Fruit fly (Drosophila melanogaster) whole organism, adult: Measurements from ENCODE around the gene Hsc70-3.

Experiments used
- CG11617 ChIP-seq: fragments of 200-800 bp; sonication (Bioruptor generic); optimal IDR thresholded peaks from 2 replicates; lab custom pipeline; 2017; ENCODE audit warnings: mild to moderate bottlenecking, missing biosample characterization, missing genetic modification reagents, missing genetic modification characterization
- CG1620 ChIP-seq: fragments of 200-800 bp; sonication (Bioruptor generic); optimal IDR thresholded peaks from 2 replicates; lab custom pipeline; 2016; ENCODE audit warnings: missing biosample characterization, missing genetic modification characterization
- CG33017 ChIP-seq: fragments of 200-800 bp; sonication (Bioruptor generic); optimal IDR thresholded peaks from 2 replicates; lab custom pipeline; 2018; ENCODE audit warnings: missing biosample characterization, mild to moderate bottlenecking, missing genetic modification characterization, moderate library complexity
- Crg-1 ChIP-seq: fragments of 200-800 bp; sonication (Bioruptor generic); optimal IDR thresholded peaks from 2 replicates; lab custom pipeline; 2016; ENCODE audit warnings: missing biosample characterization, missing genetic modification characterization
- Hr96 ChIP-seq: fragments of 200-800 bp; sonication (Bioruptor generic); optimal IDR thresholded peaks from 2 replicates; lab custom pipeline; 2016; ENCODE audit warnings: missing biosample characterization, missing genetic modification characterization
- cic ChIP-seq: fragments of 200-800 bp; sonication (Bioruptor generic); optimal IDR thresholded peaks from 2 replicates; lab custom pipeline; 2017; ENCODE audit warnings: missing biosample characterization, mild to moderate bottlenecking, missing genetic modification characterization, moderate library complexity
- kay ChIP-seq: fragments of 200-800 bp; sonication (Bioruptor generic); peaks from one replicate; lab custom pipeline; 2016; ENCODE audit warnings: missing biosample characterization, missing genetic modification characterization, borderline replicate concordance
- ovo ChIP-seq: fragments of 200-800 bp; sonication (Bioruptor generic); optimal IDR thresholded peaks from 2 replicates; lab custom pipeline; 2016; ENCODE audit warnings: missing biosample characterization, missing genetic modification characterization

dm6 chrX:11818047-11818766 is 11.3 kb upstream of the Hsc70-3 start:
- TF ChIP-seq CG11617 (GFP tag; lab: Kevin White, UChicago): peak; percentile 93
- peak; percentile 90 for TF ChIP-seq kay (GFP tag; lab: Kevin White, UChicago)
- peak; percentile 82 for TF ChIP-seq CG1620 (GFP tag; lab: Kevin White, UChicago)
- peak; percentile 93 for TF ChIP-seq Hr96
- peak; percentile 75 for TF ChIP-seq Crg-1 (GFP tag; lab: Kevin White, UChicago)
- peak; percentile 89 for TF ChIP-seq CG33017 (tag; lab: Kevin White, UChicago)
- peak; percentile 64 for TF ChIP-seq ovo (GFP tag; lab: Kevin White, UChicago)
- peak; percentile 68 for TF ChIP-seq cic (GFP tag; lab: Kevin White, UChicago)
